Worm (Caenorhabditis elegans) whole organism, L3 larva: ENCODE measurements around the gene tat-4.

Experiments used
- R02D3.7 ChIP-seq: fragments of 150-350 bp; optimal IDR thresholded peaks from 2 replicates; lab custom pipeline; 2014; ENCODE audit warnings: missing biosample characterization, missing genetic modification characterization
- ZK546.5 ChIP-seq: sonication (generic microtip); optimal IDR thresholded peaks from 2 replicates; lab custom pipeline; 2017; ENCODE audit warnings: missing biosample characterization, missing genetic modification characterization
- aly-2 ChIP-seq: fragments of 150-350 bp; optimal IDR thresholded peaks from 2 replicates; lab custom pipeline; 2014; ENCODE audit warnings: missing biosample characterization, missing genetic modification characterization
- ama-1 ChIP-seq: fragments of 150-350 bp; optimal IDR thresholded peaks from 2 replicates; lab custom pipeline; 2018
- ceh-16 ChIP-seq: sonication (generic microtip); optimal IDR thresholded peaks from 2 replicates; lab custom pipeline; 2017; ENCODE audit warnings: missing biosample characterization, missing genetic modification characterization
- ceh-28 ChIP-seq: fragments of 150-350 bp; optimal IDR thresholded peaks from 2 replicates; lab custom pipeline; 2014; ENCODE audit warnings: missing biosample characterization, missing genetic modification reagents, missing genetic modification characterization
- ceh-82 ChIP-seq: fragments of 150-350 bp; optimal IDR thresholded peaks from 2 replicates; lab custom pipeline; 2014; ENCODE audit warnings: missing biosample characterization, missing genetic modification characterization
- egl-27 ChIP-seq: sonication (generic microtip); optimal IDR thresholded peaks from 4 replicates; lab custom pipeline; 2017; ENCODE audit warnings: missing biosample characterization, missing genetic modification reagents, missing genetic modification characterization
- elt-1 ChIP-seq: fragments of 150-350 bp; optimal IDR thresholded peaks from 2 replicates; lab custom pipeline; 2014; ENCODE audit warnings: missing biosample characterization, missing genetic modification characterization
- elt-2 ChIP-seq: sonication (generic microtip); optimal IDR thresholded peaks from 2 replicates; lab custom pipeline; 2016; ENCODE audit warnings: missing genetic modification reagents, mild to moderate bottlenecking, missing genetic modification characterization, missing compliant biosample characterization
- elt-3 ChIP-seq, 3 experiments: fragments of 150-350 bp in 1 of 3; sonication (generic microtip) in 2 of 3; optimal IDR thresholded peaks; 2 replicates in 2 of 3; 4 replicates in 1 of 3; lab custom pipeline; 2014 to 2017; ENCODE audit warnings: missing biosample characterization in 3 of 3, missing genetic modification characterization in 3 of 3
- eor-1 ChIP-seq, 2 experiments: fragments of 150-350 bp; optimal IDR thresholded peaks; 2 replicates each; lab custom pipeline; 2014 to 2018; ENCODE audit warnings: missing biosample characterization in 2 of 2, missing genetic modification characterization in 2 of 2
- fos-1 ChIP-seq: fragments of 150-350 bp; optimal IDR thresholded peaks from 2 replicates; lab custom pipeline; 2014; ENCODE audit warnings: missing biosample characterization, missing genetic modification characterization
- lin-15B ChIP-seq: fragments of 150-350 bp; optimal IDR thresholded peaks from 2 replicates; lab custom pipeline; 2014; ENCODE audit warnings: missing biosample characterization, missing genetic modification characterization
- lin-39 ChIP-seq: fragments of 150-350 bp; optimal IDR thresholded peaks from 2 replicates; lab custom pipeline; 2018; ENCODE audit warnings: missing biosample characterization, missing genetic modification reagents, missing genetic modification characterization
- lsy-12 ChIP-seq: sonication (generic microtip); optimal IDR thresholded peaks from 2 replicates; lab custom pipeline; 2016; ENCODE audit warnings: mild to moderate bottlenecking, missing genetic modification characterization, missing compliant biosample characterization
- mdl-1 ChIP-seq: fragments of 150-350 bp; optimal IDR thresholded peaks from 2 replicates; lab custom pipeline; 2014; ENCODE audit warnings: missing biosample characterization, missing genetic modification characterization
- mml-1 ChIP-seq: fragments of 150-350 bp; sonication (generic microtip); optimal IDR thresholded peaks from 3 replicates; lab custom pipeline; 2014; ENCODE audit warnings: missing biosample characterization, missing genetic modification characterization
- nhr-12 ChIP-seq: fragments of 150-350 bp; optimal IDR thresholded peaks from 2 replicates; lab custom pipeline; 2014; ENCODE audit warnings: missing biosample characterization, missing genetic modification characterization
- nhr-23 ChIP-seq: fragments of 150-350 bp; optimal IDR thresholded peaks from 2 replicates; lab custom pipeline; 2014; ENCODE audit warnings: missing biosample characterization, missing genetic modification reagents, missing genetic modification characterization
- nhr-237 ChIP-seq: fragments of 150-350 bp; optimal IDR thresholded peaks from 2 replicates; lab custom pipeline; 2014; ENCODE audit warnings: missing biosample characterization, missing genetic modification characterization
- nhr-25 ChIP-seq: sonication (generic microtip); optimal IDR thresholded peaks from 2 replicates; lab custom pipeline; 2017; ENCODE audit warnings: missing biosample characterization, missing genetic modification characterization
- nhr-28 ChIP-seq: fragments of 150-350 bp; optimal IDR thresholded peaks from 2 replicates; lab custom pipeline; 2014; ENCODE audit warnings: missing biosample characterization, missing genetic modification characterization
- nhr-43 ChIP-seq: sonication (generic microtip); optimal IDR thresholded peaks from 2 replicates; lab custom pipeline; 2016; ENCODE audit warnings: mild to moderate bottlenecking, missing genetic modification characterization, missing compliant biosample characterization; ENCODE audit not compliant: poor library complexity, severe bottlenecking
- nhr-76 ChIP-seq: fragments of 150-350 bp; sonication (generic microtip); optimal IDR thresholded peaks from 5 replicates; lab custom pipeline; 2014; ENCODE audit warnings: missing biosample characterization, missing genetic modification characterization
- pha-4 ChIP-seq: fragments of 150-350 bp; optimal IDR thresholded peaks from 2 replicates; lab custom pipeline; 2014; ENCODE audit warnings: missing biosample characterization, missing genetic modification reagents, missing genetic modification characterization
- pqm-1 ChIP-seq: fragments of 150-350 bp; optimal IDR thresholded peaks from 2 replicates; lab custom pipeline; 2017; ENCODE audit warnings: missing biosample characterization, missing genetic modification characterization, inconsistent platforms
- sea-2 ChIP-seq: fragments of 150-350 bp; sonication (generic microtip); optimal IDR thresholded peaks from 4 replicates; lab custom pipeline; 2014; ENCODE audit warnings: missing biosample characterization, missing genetic modification reagents, missing genetic modification characterization
- skn-1 ChIP-seq: fragments of 150-350 bp; optimal IDR thresholded peaks from 2 replicates; lab custom pipeline; 2014; ENCODE audit warnings: missing biosample characterization, missing genetic modification characterization
- snpc-4 ChIP-seq: fragments of 150-350 bp; optimal IDR thresholded peaks from 2 replicates; lab custom pipeline; 2014; ENCODE audit warnings: missing biosample characterization, missing genetic modification characterization
- tbx-2 ChIP-seq: sonication (generic microtip); optimal IDR thresholded peaks from 2 replicates; lab custom pipeline; 2016; ENCODE audit warnings: mild to moderate bottlenecking, missing genetic modification characterization, missing compliant biosample characterization
- unc-39 ChIP-seq: sonication (generic microtip); optimal IDR thresholded peaks from 4 replicates; lab custom pipeline; 2017; ENCODE audit warnings: missing biosample characterization, missing genetic modification characterization
- unc-62 ChIP-seq: fragments of 150-350 bp; sonication (generic microtip); optimal IDR thresholded peaks from 4 replicates; lab custom pipeline; 2014; ENCODE audit warnings: missing biosample characterization, missing genetic modification reagents, missing genetic modification characterization
- ztf-11 ChIP-seq: fragments of 150-350 bp; optimal IDR thresholded peaks from 2 replicates; lab custom pipeline; 2014; ENCODE audit warnings: missing biosample characterization, missing genetic modification characterization
- ztf-4 ChIP-seq: fragments of 150-350 bp; optimal IDR thresholded peaks from 2 replicates; lab custom pipeline; 2014; ENCODE audit warnings: missing biosample characterization, missing genetic modification characterization

tat-4 gene

ce11 chrII:6235432-6236092 lies 8.5 kb downstream of the tat-4 start, which contains the start of gene T24H7.9:
Gene T24H7.9 (minus strand): TSS chrII:6235505.
- no peak for TF ChIP-seq pqm-1
- no peak for TF ChIP-seq nhr-12
- TF ChIP-seq unc-39 (tag; lab: Kevin White, UChicago), result no peak
- TF ChIP-seq elt-2 (tag; lab: Kevin White, UChicago), result peak; percentile 47
- peak; percentile 30 for TF ChIP-seq nhr-25 (tag; lab: Kevin White, UChicago)
- peak; percentile 68 for TF ChIP-seq pha-4 (tag; lab: Kevin White, UChicago)
- no peak for TF ChIP-seq mml-1 (tag; lab: Kevin White, UChicago)
- no peak for TF ChIP-seq lin-39 (tag; lab: Kevin White, UChicago)
- TF ChIP-seq, all 47 proteins: peak for 3

- TF ChIP-seq pqm-1 (no peak), nhr-237 (tag; lab: Kevin White, UChicago) (no peak), tbx-2 (tag; lab: Kevin White, UChicago) (no peak), ceh-16 (tag; lab: Kevin White, UChicago) (no peak), ceh-82 (no peak), lin-15B (no peak), ztf-4 (tag; lab: Kevin White, UChicago) (no peak), nhr-28 (tag; lab: Kevin White, UChicago) (no peak), skn-1 (tag; lab: Kevin White, UChicago) (no peak), egl-27 (no peak), ama-1 (lab: Kevin White, UChicago) (no peak), R02D3.7 (no peak), elt-3 (tag; optimal IDR thresholded peaks at IDR 0.05; lab: Kevin White, UChicago) (no peak), fos-1 (tag; lab: Kevin White, UChicago) (no peak), mdl-1 (tag; lab: Kevin White, UChicago) (no peak)
Observed at ce11 chrII:6230116-6230515, 14.0 kb downstream of the tat-4 start.

ce11 chrII:6226995-6227394 lies 17.1 kb downstream of the tat-4 start, which contains the start of gene srsy-2:
Gene srsy-2 (minus strand): TSS chrII:6227095.
- no peak for TF ChIP-seq ztf-4 (tag; lab: Kevin White, UChicago)

ce11 chrII:6223755-6224154 lies 20.3 kb downstream of the tat-4 start:
- TF ChIP-seq nhr-76 (no peak), elt-2 (tag; lab: Kevin White, UChicago) (no peak), fos-1 (tag; lab: Kevin White, UChicago) (no peak)

- TF ChIP-seq ZK546.5 (tag; lab: Kevin White, UChicago) (no peak), elt-2 (tag; lab: Kevin White, UChicago) (no peak), snpc-4 (tag; lab: Kevin White, UChicago) (no peak), unc-62 (GFP tag; lab: Kevin White, UChicago) (no peak), lsy-12 (tag; lab: Kevin White, UChicago) (no peak), ztf-11 (tag; lab: Kevin White, UChicago) (no peak), eor-1 (tag; optimal IDR thresholded peaks at IDR 0.05; lab: Kevin White, UChicago) (no peak), nhr-23 (tag; lab: Kevin White, UChicago) (no peak), elt-3 (tag; optimal IDR thresholded peaks at IDR 0.05; lab: Kevin White, UChicago) (no peak), nhr-28 (tag; lab: Kevin White, UChicago) (no peak)
Observed at ce11 chrII:6222558-6222957, 21.5 kb downstream of the tat-4 start, which contains the start of gene C30B5.6. Gene C30B5.6 (minus strand): TSS chrII:6222658.

ce11 chrII:6221470-6221869 lies 22.6 kb downstream of the tat-4 start:
- TF ChIP-seq fos-1 (tag; lab: Kevin White, UChicago) (no peak), elt-1 (tag; lab: Kevin White, UChicago) (no peak), ama-1 (lab: Kevin White, UChicago) (no peak), pqm-1 (no peak), nhr-25 (tag; lab: Kevin White, UChicago) (no peak), ceh-16 (tag; lab: Kevin White, UChicago) (no peak), lin-15B (no peak), nhr-43 (tag; lab: Kevin White, UChicago) (no peak), sea-2 (no peak), eor-1 (tag; optimal IDR thresholded peaks at IDR 0.05; lab: Kevin White, UChicago) (no peak), aly-2 (tag; lab: Kevin White, UChicago) (no peak), lsy-12 (tag; lab: Kevin White, UChicago) (no peak), tbx-2 (tag; lab: Kevin White, UChicago) (no peak), R02D3.7 (no peak), ceh-28 (tag; lab: Kevin White, UChicago) (no peak)
